Worm (Caenorhabditis elegans): ENCODE results near the gene F23B12.7.

ce11 chrV:14448669-14449068, 828 bp upstream of the F23B12.7 start:
- TF ChIP-seq lin-26 (GFP tag; IDR thresholded peaks at IDR 0.05) (no peak), C17E4.6 (GFP tag; IDR thresholded peaks at IDR 0.05) (no peak), madf-6 (GFP tag; IDR thresholded peaks at IDR 0.05) (no peak), F37B4.10 (GFP tag; IDR thresholded peaks at IDR 0.05) (no peak), ztf-22 (GFP tag; optimal IDR thresholded peaks at IDR 0.05) (no peak), repo-1 (tag; optimal IDR thresholded peaks at IDR 0.05) (no peak), Y53G8AR.9 (GFP tag; conservative IDR thresholded peaks at IDR 0.05) (no peak), aptf-2 (GFP tag; conservative IDR thresholded peaks at IDR 0.05) (no peak), unc-130 (GFP tag; optimal IDR thresholded peaks at IDR 0.05) (no peak), B0019.2 (GFP tag; conservative IDR thresholded peaks at IDR 0.05) (no peak), K12H6.12 (tag; optimal IDR thresholded peaks at IDR 0.05) (no peak), T07F8.4 (tag; optimal IDR thresholded peaks at IDR 0.05) (no peak), T26A5.8 (tag; optimal IDR thresholded peaks at IDR 0.05) (no peak)

Measured in whole organism, young adult.